Worm (Caenorhabditis elegans) whole organism, L2 larva: ENCODE data around the gene fbxa-134.
A peak's percentile ranks its signal among the peaks of the same experiment; 100 is the strongest.

Source experiments
- C34F6.9 ChIP-seq: fragments of 150-350 bp; optimal IDR thresholded peaks from 2 replicates; lab custom pipeline; 2014; ENCODE audit warnings: missing biosample characterization, missing genetic modification characterization
- R02D3.7 ChIP-seq: fragments of 150-350 bp; optimal IDR thresholded peaks from 2 replicates; lab custom pipeline; 2014; ENCODE audit warnings: missing biosample characterization, missing genetic modification characterization
- Y55F3AM.14 ChIP-seq: fragments of 200-800 bp; sonication (Bioruptor generic); optimal IDR thresholded peaks from 2 replicates; lab custom pipeline; 2018; ENCODE audit warnings: mild to moderate bottlenecking, missing genetic modification characterization, missing compliant biosample characterization
- ZK546.5 ChIP-seq: sonication (generic microtip); optimal IDR thresholded peaks from 2 replicates; lab custom pipeline; 2017; ENCODE audit warnings: missing biosample characterization, missing genetic modification characterization
- alr-1 ChIP-seq: fragments of 150-350 bp; optimal IDR thresholded peaks from 2 replicates; lab custom pipeline; 2014; ENCODE audit warnings: missing biosample characterization, missing genetic modification characterization
- ama-1 ChIP-seq: fragments of 150-350 bp; optimal IDR thresholded peaks from 2 replicates; lab custom pipeline; 2018; ENCODE audit warnings: inconsistent platforms
- blmp-1 ChIP-seq: sonication (generic microtip); optimal IDR thresholded peaks from 2 replicates; lab custom pipeline; 2017; ENCODE audit warnings: missing genetic modification characterization, mild to moderate bottlenecking, missing compliant biosample characterization, antibody characterized with exemption, moderate library complexity; ENCODE audit not compliant: insufficient read depth
- crh-2 ChIP-seq: sonication (generic microtip); optimal IDR thresholded peaks from 2 replicates; lab custom pipeline; 2017; ENCODE audit warnings: missing biosample characterization, missing genetic modification characterization
- dmd-4 ChIP-seq: sonication (generic microtip); optimal IDR thresholded peaks from 2 replicates; lab custom pipeline; 2017; ENCODE audit warnings: missing biosample characterization, missing genetic modification characterization
- egl-27 ChIP-seq: sonication (generic microtip); optimal IDR thresholded peaks from 3 replicates; lab custom pipeline; 2017; ENCODE audit warnings: missing biosample characterization, missing genetic modification reagents, missing genetic modification characterization
- elt-3 ChIP-seq: sonication (generic microtip); optimal IDR thresholded peaks from 2 replicates; lab custom pipeline; 2017; ENCODE audit warnings: missing biosample characterization, missing genetic modification characterization
- fos-1 ChIP-seq: fragments of 150-350 bp; optimal IDR thresholded peaks from 2 replicates; lab custom pipeline; 2014; ENCODE audit warnings: missing biosample characterization, missing genetic modification characterization
- gmeb-1 ChIP-seq: fragments of 150-350 bp; optimal IDR thresholded peaks from 2 replicates; lab custom pipeline; 2014; ENCODE audit warnings: missing biosample characterization, missing genetic modification characterization
- lin-11 ChIP-seq: fragments of 150-350 bp; sonication (generic microtip); optimal IDR thresholded peaks from 2 replicates; lab custom pipeline; 2014; ENCODE audit warnings: missing biosample characterization, missing genetic modification characterization, inconsistent platforms, mixed read lengths
- lin-13 ChIP-seq: fragments of 150-350 bp; optimal IDR thresholded peaks from 2 replicates; lab custom pipeline; 2014; ENCODE audit warnings: missing biosample characterization, missing genetic modification reagents, missing genetic modification characterization
- lin-39 ChIP-seq: fragments of 150-350 bp; optimal IDR thresholded peaks from 2 replicates; lab custom pipeline; 2014; ENCODE audit warnings: missing biosample characterization, missing genetic modification reagents, missing genetic modification characterization
- lsy-2 ChIP-seq, 2 experiments: fragments of 150-350 bp in 1 of 2; sonication (generic microtip) in 1 of 2; optimal IDR thresholded peaks; 2 replicates each; lab custom pipeline; 2014 to 2017; ENCODE audit warnings: missing biosample characterization in 2 of 2, missing genetic modification characterization in 2 of 2
- mab-5 ChIP-seq: fragments of 150-350 bp; optimal IDR thresholded peaks from 2 replicates; lab custom pipeline; 2014; ENCODE audit warnings: missing biosample characterization, missing genetic modification characterization
- mbf-1 ChIP-seq: sonication (generic microtip); optimal IDR thresholded peaks from 2 replicates; lab custom pipeline; 2017; ENCODE audit warnings: missing biosample characterization, missing genetic modification characterization
- nhr-10 ChIP-seq: sonication (generic microtip); optimal IDR thresholded peaks from 2 replicates; lab custom pipeline; 2017; ENCODE audit warnings: missing biosample characterization, missing genetic modification characterization
- nhr-11 ChIP-seq: fragments of 150-350 bp; optimal IDR thresholded peaks from 2 replicates; lab custom pipeline; 2014; ENCODE audit warnings: missing biosample characterization, missing genetic modification characterization
- nhr-129 ChIP-seq: fragments of 150-350 bp; optimal IDR thresholded peaks from 2 replicates; lab custom pipeline; 2014; ENCODE audit warnings: missing biosample characterization, missing genetic modification characterization
- nhr-21 ChIP-seq: fragments of 150-350 bp; optimal IDR thresholded peaks from 2 replicates; lab custom pipeline; 2014; ENCODE audit warnings: missing biosample characterization, missing genetic modification characterization
- nhr-23 ChIP-seq: fragments of 150-350 bp; optimal IDR thresholded peaks from 2 replicates; lab custom pipeline; 2014; ENCODE audit warnings: missing biosample characterization, missing genetic modification reagents, missing genetic modification characterization
- nhr-25 ChIP-seq: fragments of 150-350 bp; sonication (generic microtip); optimal IDR thresholded peaks from 3 replicates; lab custom pipeline; 2014; ENCODE audit warnings: missing biosample characterization, missing genetic modification characterization
- nhr-6 ChIP-seq: fragments of 150-350 bp; optimal IDR thresholded peaks from 2 replicates; lab custom pipeline; 2014; ENCODE audit warnings: missing biosample characterization, missing genetic modification characterization
- nhr-77 ChIP-seq: fragments of 150-350 bp; optimal IDR thresholded peaks from 2 replicates; lab custom pipeline; 2014; ENCODE audit warnings: missing biosample characterization, missing genetic modification characterization
- peb-1 ChIP-seq: fragments of 150-350 bp; optimal IDR thresholded peaks from 2 replicates; lab custom pipeline; 2014; ENCODE audit warnings: missing biosample characterization, missing genetic modification characterization
- sem-4 ChIP-seq: fragments of 150-350 bp; optimal IDR thresholded peaks from 2 replicates; lab custom pipeline; 2014; ENCODE audit warnings: missing biosample characterization, missing genetic modification reagents, missing genetic modification characterization
- skn-1 ChIP-seq: sonication (generic microtip); optimal IDR thresholded peaks from 2 replicates; lab custom pipeline; 2017; ENCODE audit warnings: missing biosample characterization, missing genetic modification characterization
- sma-3 ChIP-seq: sonication (generic microtip); optimal IDR thresholded peaks from 2 replicates; lab custom pipeline; 2016; ENCODE audit warnings: missing genetic modification reagents, missing genetic modification characterization, missing compliant biosample characterization
- sma-9 ChIP-seq, 2 experiments: fragments of 150-350 bp in 1 of 2; sonication (generic microtip) in 1 of 2; optimal IDR thresholded peaks; 2 replicates each; lab custom pipeline; 2014 to 2016; ENCODE audit warnings: missing genetic modification characterization in 2 of 2, mild to moderate bottlenecking in 1 of 2, missing biosample characterization in 1 of 2, missing compliant biosample characterization in 1 of 2, missing genetic modification reagents in 1 of 2, moderate library complexity in 1 of 2
- snpc-4 ChIP-seq: fragments of 150-350 bp; optimal IDR thresholded peaks from 2 replicates; lab custom pipeline; 2014; ENCODE audit warnings: missing biosample characterization, missing genetic modification characterization
- unc-39 ChIP-seq: fragments of 150-350 bp; optimal IDR thresholded peaks from 2 replicates; lab custom pipeline; 2014; ENCODE audit warnings: missing biosample characterization, missing genetic modification characterization
- unc-55 ChIP-seq: fragments of 150-350 bp; sonication (generic microtip); optimal IDR thresholded peaks from 3 replicates; lab custom pipeline; 2014; ENCODE audit warnings: missing biosample characterization, missing genetic modification reagents, missing genetic modification characterization
- ztf-1 ChIP-seq: fragments of 200-800 bp; sonication (Bioruptor generic); conservative IDR thresholded peaks from 2 replicates; pipeline ENCODE4 v1.3.6; 2022; ENCODE audit warnings: missing genetic modification characterization, missing compliant biosample characterization
- ztf-4 ChIP-seq: fragments of 150-350 bp; optimal IDR thresholded peaks from 2 replicates; lab custom pipeline; 2014; ENCODE audit warnings: missing biosample characterization, missing genetic modification characterization

The fbxa-134 gene

DNA sequence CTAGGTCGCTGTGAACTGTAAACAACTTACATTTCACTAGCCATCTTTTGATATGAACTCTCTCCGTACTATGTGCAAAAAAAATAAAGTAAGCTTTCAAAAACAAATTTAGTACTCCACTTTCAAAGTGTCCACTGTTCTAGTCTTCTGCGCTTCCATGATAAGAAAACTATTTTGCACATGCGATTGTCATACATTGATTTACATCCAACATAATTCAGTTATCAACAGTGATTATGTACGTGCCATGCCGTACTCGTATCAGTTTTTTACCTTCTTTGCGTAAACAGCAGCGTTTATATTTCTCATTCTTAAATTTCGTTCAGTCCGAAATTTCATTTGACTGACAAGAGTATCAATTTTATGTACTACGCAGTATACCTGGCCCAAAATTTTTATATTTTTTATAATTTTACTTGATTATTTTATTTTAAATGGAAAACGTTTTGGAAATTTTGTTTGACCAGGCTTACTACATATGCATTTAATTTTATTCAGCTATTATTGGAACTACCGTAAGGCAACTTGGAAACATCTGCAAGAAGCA, at the start of gene fbxa-134, which contains the start of gene F47H4.2:
TSS of gene fbxa-134 (minus strand) at position 44 of the 547 bp plus-strand sequence.
TSS of gene F47H4.2 (plus strand) at position 497 of the 547 bp plus-strand sequence.
- TF ChIP-seq gmeb-1 (tag; lab: Kevin White, UChicago) (peak; percentile 3), unc-39 (no peak), Y55F3AM.14 (GFP tag; lab: Kevin White, UChicago) (no peak), skn-1 (tag; lab: Kevin White, UChicago) (peak; percentile 76), lin-39 (no peak), fos-1 (peak; percentile 79), snpc-4 (no peak), crh-2 (tag; lab: Kevin White, UChicago) (peak; percentile 43), mbf-1 (tag; lab: Kevin White, UChicago) (no peak), sem-4 (tag; lab: Kevin White, UChicago) (no peak), lin-13 (GFP tag; lab: Kevin White, UChicago) (no peak), sma-9 (GFP tag; optimal IDR thresholded peaks at IDR 0.05; lab: Kevin White, UChicago) (peak; percentile 18), sma-9 (tag; optimal IDR thresholded peaks at IDR 0.05; lab: Kevin White, UChicago) (no peak)
- TF ChIP-seq, all 48 proteins: peak for 5

DNA sequence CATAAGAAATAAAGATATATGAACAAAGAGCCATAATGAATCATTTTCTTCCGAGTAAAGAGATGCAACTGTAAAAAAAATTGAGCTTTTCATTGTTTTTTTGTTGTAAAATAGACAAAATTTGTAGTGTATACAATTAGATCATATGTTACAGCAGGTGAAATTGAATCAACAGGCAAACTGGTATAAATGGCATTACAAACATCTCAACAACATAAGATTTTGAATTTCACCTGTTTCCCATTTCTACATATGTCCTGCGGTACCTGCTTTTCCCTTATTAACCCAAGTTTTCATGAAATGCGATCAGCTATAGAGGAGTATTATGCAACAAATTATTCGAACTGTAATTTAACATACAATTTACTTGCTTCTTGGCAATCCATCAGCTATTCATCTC, 42.7 kb upstream of the fbxa-134 start, which contains the start of gene srh-120:
TSS of gene srh-120 (plus strand) at position 301 of the 400 bp plus-strand sequence.
- no peak for TF ChIP-seq lin-39
- TF ChIP-seq elt-3 = no peak
- no peak for TF ChIP-seq alr-1 (tag; lab: Kevin White, UChicago)
- TF ChIP-seq C34F6.9 (tag; lab: Kevin White, UChicago) = no peak
- no peak for TF ChIP-seq nhr-25 (tag; lab: Kevin White, UChicago)
- TF ChIP-seq dmd-4 (tag; lab: Kevin White, UChicago) = no peak
- TF ChIP-seq ztf-1 (GFP tag; lab: Robert Waterston, UW) = no peak
- no peak for TF ChIP-seq unc-55 (GFP tag; lab: Kevin White, UChicago)
- TF ChIP-seq ztf-4 (tag; lab: Kevin White, UChicago) = no peak
- TF ChIP-seq nhr-10 (tag; lab: Kevin White, UChicago) = no peak
- no peak for TF ChIP-seq nhr-77 (tag; lab: Kevin White, UChicago)
- no peak for TF ChIP-seq sma-3 (GFP tag; lab: Kevin White, UChicago)
- no peak for TF ChIP-seq ZK546.5 (tag; lab: Kevin White, UChicago)
- TF ChIP-seq skn-1 (tag; lab: Kevin White, UChicago) = no peak
- no peak for TF ChIP-seq sem-4 (tag; lab: Kevin White, UChicago)
- no peak for TF ChIP-seq nhr-23 (tag; lab: Kevin White, UChicago)
- TF ChIP-seq gmeb-1 (tag; lab: Kevin White, UChicago) = no peak

DNA sequence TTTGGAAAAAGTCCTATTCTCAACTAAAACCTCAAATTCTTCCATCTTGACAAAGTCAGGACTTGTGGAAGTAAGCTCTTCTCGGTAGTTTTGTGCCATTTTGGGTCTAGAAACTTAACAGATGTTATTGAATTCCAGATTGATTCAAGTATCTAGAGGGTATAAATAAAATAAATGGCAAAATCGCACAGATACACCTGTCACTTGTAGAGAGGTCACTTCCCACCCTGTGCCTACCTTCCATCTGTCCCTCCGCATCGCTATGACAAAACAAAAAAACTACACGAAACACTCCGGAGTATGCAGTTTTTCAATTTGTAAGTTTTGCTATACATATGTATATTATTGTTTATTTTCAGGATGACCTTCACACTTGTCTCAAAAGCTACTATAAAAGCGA, 27.3 kb upstream of the fbxa-134 start, which contains the start of gene Y20C6A.4:
TSS of gene Y20C6A.4 (plus strand) at position 301 of the 400 bp plus-strand sequence.
- TF ChIP-seq ztf-4 (tag; lab: Kevin White, UChicago) = no peak
- no peak for TF ChIP-seq blmp-1 (tag; lab: Kevin White, UChicago)
- TF ChIP-seq C34F6.9 (tag; lab: Kevin White, UChicago) = no peak
- TF ChIP-seq nhr-6 (tag; lab: Kevin White, UChicago) = no peak
- TF ChIP-seq snpc-4 = no peak
- no peak for TF ChIP-seq nhr-129 (tag; lab: Kevin White, UChicago)
- no peak for TF ChIP-seq ama-1 (lab: Kevin White, UChicago)
- no peak for TF ChIP-seq sma-9 (GFP tag; optimal IDR thresholded peaks at IDR 0.05; lab: Kevin White, UChicago)
- no peak for TF ChIP-seq sma-9 (tag; optimal IDR thresholded peaks at IDR 0.05; lab: Kevin White, UChicago)
- TF ChIP-seq sma-3 (GFP tag; lab: Kevin White, UChicago) = no peak
- TF ChIP-seq unc-55 (GFP tag; lab: Kevin White, UChicago) = no peak
- TF ChIP-seq lin-13 (GFP tag; lab: Kevin White, UChicago) = no peak
- TF ChIP-seq lin-11 (tag; lab: Kevin White, UChicago) = no peak
- no peak for TF ChIP-seq R02D3.7 (tag; lab: Kevin White, UChicago)
- TF ChIP-seq elt-3 = no peak
- no peak for TF ChIP-seq ZK546.5 (tag; lab: Kevin White, UChicago)
- TF ChIP-seq mab-5 (tag; lab: Kevin White, UChicago) = no peak
- TF ChIP-seq nhr-11 (tag; lab: Kevin White, UChicago) = no peak
- no peak for TF ChIP-seq skn-1 (tag; lab: Kevin White, UChicago)
- no peak for TF ChIP-seq unc-39
- no peak for TF ChIP-seq peb-1

DNA sequence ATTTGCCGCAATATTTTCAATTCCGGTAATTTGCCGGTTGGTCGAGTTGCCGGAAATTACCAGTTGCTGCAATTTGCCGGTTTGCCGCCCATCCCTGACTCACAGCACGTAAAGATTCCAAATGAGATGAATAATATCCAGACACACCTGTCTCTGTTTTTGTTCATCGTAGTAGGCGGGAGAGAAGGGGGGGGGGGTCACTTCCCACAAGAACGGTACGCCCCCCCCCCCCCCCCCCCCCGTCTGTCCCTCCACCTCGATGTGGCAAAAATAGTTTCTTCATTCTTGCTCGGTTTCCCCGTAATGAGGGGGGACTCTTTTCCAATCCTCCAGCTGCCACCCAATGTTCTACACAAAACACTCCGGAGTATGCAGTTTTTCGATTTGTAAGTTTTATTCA, 24.5 kb upstream of the fbxa-134 start, which contains the start of gene fbxb-7:
TSS of gene fbxb-7 (plus strand) at position 267 of the 400 bp plus-strand sequence.
- TF ChIP-seq lin-11 (tag; lab: Kevin White, UChicago) (no peak), fos-1 (no peak), R02D3.7 (tag; lab: Kevin White, UChicago) (no peak), skn-1 (tag; lab: Kevin White, UChicago) (no peak), nhr-6 (tag; lab: Kevin White, UChicago) (no peak), lin-13 (GFP tag; lab: Kevin White, UChicago) (no peak), C34F6.9 (tag; lab: Kevin White, UChicago) (no peak), elt-3 (no peak), nhr-21 (tag; lab: Kevin White, UChicago) (no peak), ztf-1 (GFP tag; lab: Robert Waterston, UW) (no peak), lsy-2 (tag; optimal IDR thresholded peaks at IDR 0.05; lab: Kevin White, UChicago) (no peak), crh-2 (tag; lab: Kevin White, UChicago) (no peak), sma-9 (GFP tag; optimal IDR thresholded peaks at IDR 0.05; lab: Kevin White, UChicago) (no peak), sma-9 (tag; optimal IDR thresholded peaks at IDR 0.05; lab: Kevin White, UChicago) (no peak), dmd-4 (tag; lab: Kevin White, UChicago) (no peak), mab-5 (tag; lab: Kevin White, UChicago) (no peak), sma-3 (GFP tag; lab: Kevin White, UChicago) (no peak), ztf-4 (tag; lab: Kevin White, UChicago) (no peak), nhr-11 (tag; lab: Kevin White, UChicago) (no peak), egl-27 (tag; lab: Kevin White, UChicago) (no peak)
